Fruit fly (Drosophila melanogaster): ENCODE data around the gene CG42798.

Gene CG42798

dm6 chr3R:17385329-17386019 is 21.0 kb upstream of the CG42798 start (continued):
- TF ChIP-seq Blimp-1 (GFP tag; optimal IDR thresholded peaks at IDR 0.05) = peak; percentile 36
- TF ChIP-seq CG10669 (GFP tag; optimal IDR thresholded peaks at IDR 0.05) = peak; percentile 21
- no peak for TF ChIP-seq Lpt (GFP tag; optimal IDR thresholded peaks at IDR 0.05)
- no peak for TF ChIP-seq fd59A (GFP tag; optimal IDR thresholded peaks at IDR 0.05)
- peak; percentile 65 for TF ChIP-seq Sox102F (GFP tag; optimal IDR thresholded peaks at IDR 0.05)
- peak; percentile 51 for TF ChIP-seq topi (GFP tag; optimal IDR thresholded peaks at IDR 0.05)
- TF ChIP-seq Sox15 (GFP tag; optimal IDR thresholded peaks at IDR 0.05) = no peak
- TF ChIP-seq lz (GFP tag; optimal IDR thresholded peaks at IDR 0.05) = peak; percentile 72
- peak; percentile 33 for TF ChIP-seq Eip75B (GFP tag; optimal IDR thresholded peaks at IDR 0.05)
- no peak for TF ChIP-seq dac (GFP tag; optimal IDR thresholded peaks at IDR 0.05)
- peak; percentile 38 for TF ChIP-seq Sox14 (GFP tag; optimal IDR thresholded peaks at IDR 0.05)
- no peak for TF ChIP-seq CG16779 (tag; optimal IDR thresholded peaks at IDR 0.05)
- peak; percentile 19 for TF ChIP-seq CG6808 (GFP tag; optimal IDR thresholded peaks at IDR 0.05)
- TF ChIP-seq CG3032 (tag; optimal IDR thresholded peaks at IDR 0.05) = peak; percentile 50
- TF ChIP-seq CG10631 (GFP tag; optimal IDR thresholded peaks at IDR 0.05) = peak; percentile 68
- TF ChIP-seq Ets96B (tag; optimal IDR thresholded peaks at IDR 0.05) = peak; percentile 42
- TF ChIP-seq CG6163 (GFP tag; IDR thresholded peaks at IDR 0.05) = peak; percentile 58
- TF ChIP-seq dsx (GFP tag; optimal IDR thresholded peaks at IDR 0.05; ENCODE audit: poor library complexity, severe bottlenecking) = peak; percentile 30
- peak; percentile 43 for TF ChIP-seq Hr39 (GFP tag; optimal IDR thresholded peaks at IDR 0.05)
- TF ChIP-seq CG7368 (GFP tag; optimal IDR thresholded peaks at IDR 0.05) = peak; percentile 47
- TF ChIP-seq CG4318 (GFP tag; optimal IDR thresholded peaks at IDR 0.05) = no peak
- TF ChIP-seq Smox (GFP tag; optimal IDR thresholded peaks at IDR 0.05) = peak; percentile 51
- TF ChIP-seq CG11902 (GFP tag; optimal IDR thresholded peaks at IDR 0.05) = no peak
- TF ChIP-seq CG8119 (GFP tag; IDR thresholded peaks at IDR 0.05) = no peak
- TF ChIP-seq svp (GFP tag) = peak; percentile 79

- peak; percentile 40 for TF ChIP-seq fkh (GFP tag; optimal IDR thresholded peaks at IDR 0.05)
- TF ChIP-seq eg (GFP tag; IDR thresholded peaks at IDR 0.05) = peak; percentile 92
- peak; percentile 89 for TF ChIP-seq CG3919 (GFP tag; optimal IDR thresholded peaks at IDR 0.05)
- TF ChIP-seq salr (GFP tag; optimal IDR thresholded peaks at IDR 0.05) = peak; percentile 49 to 71
- TF ChIP-seq Hr39 (GFP tag; optimal IDR thresholded peaks at IDR 0.05) = peak; percentile 77
- TF ChIP-seq Lpt (GFP tag; optimal IDR thresholded peaks at IDR 0.05) = peak; percentile 63
- TF ChIP-seq CG15336 (GFP tag; IDR thresholded peaks at IDR 0.05) = peak; percentile 87
- peak; percentile 84 for TF ChIP-seq Hr4 (GFP tag; optimal IDR thresholded peaks at IDR 0.05)
- peak; percentile 79 for TF ChIP-seq Gug (GFP tag; IDR thresholded peaks at IDR 0.05)
- TF ChIP-seq pdm3 (GFP tag; optimal IDR thresholded peaks at IDR 0.05) = peak; percentile 77
- TF ChIP-seq Met (GFP tag; optimal IDR thresholded peaks at IDR 0.05) = peak; percentile 71
- peak; percentile 77 for TF ChIP-seq topi (GFP tag; optimal IDR thresholded peaks at IDR 0.05)
- peak; percentile 51 for TF ChIP-seq CG8319 (GFP tag; optimal IDR thresholded peaks at IDR 0.05)
- TF ChIP-seq dsx (GFP tag; optimal IDR thresholded peaks at IDR 0.05; ENCODE audit: poor library complexity, severe bottlenecking) = peak; percentile 58
- peak; percentile 63 for TF ChIP-seq CG7368 (GFP tag; optimal IDR thresholded peaks at IDR 0.05)
- peak; percentile 79 for TF ChIP-seq CG6276 (GFP tag; optimal IDR thresholded peaks at IDR 0.05)
- peak; percentile 81 for TF ChIP-seq CG10631 (GFP tag; optimal IDR thresholded peaks at IDR 0.05)
- TF ChIP-seq achi (GFP tag; optimal IDR thresholded peaks at IDR 0.05) = peak; percentile 76
- peak; percentile 58 for TF ChIP-seq Sox15 (GFP tag; optimal IDR thresholded peaks at IDR 0.05)
- TF ChIP-seq OdsH (GFP tag; optimal IDR thresholded peaks at IDR 0.05) = peak; percentile 79
- peak; percentile 83 for TF ChIP-seq acj6 (GFP tag; optimal IDR thresholded peaks at IDR 0.05)
- peak; percentile 83 for TF ChIP-seq cyc (GFP tag; optimal IDR thresholded peaks at IDR 0.05)
- TF ChIP-seq CG1621 (tag; optimal IDR thresholded peaks at IDR 0.05) = peak; percentile 51
- peak; percentile 73 for TF ChIP-seq Ets96B (tag; optimal IDR thresholded peaks at IDR 0.05)
- TF ChIP-seq dac (GFP tag; optimal IDR thresholded peaks at IDR 0.05) = peak; percentile 54
- peak; percentile 75 for TF ChIP-seq CG6792 (GFP tag; optimal IDR thresholded peaks at IDR 0.05)
- TF ChIP-seq CG10669 (GFP tag; optimal IDR thresholded peaks at IDR 0.05) = peak; percentile 77
- TF ChIP-seq CG31627 (GFP tag; optimal IDR thresholded peaks at IDR 0.05) = peak; percentile 74
- TF ChIP-seq CG4318 (GFP tag; optimal IDR thresholded peaks at IDR 0.05) = peak; percentile 48
- TF ChIP-seq lz (GFP tag; optimal IDR thresholded peaks at IDR 0.05) = peak; percentile 79
- TF ChIP-seq CG11902 (GFP tag; optimal IDR thresholded peaks at IDR 0.05) = peak; percentile 74
- TF ChIP-seq spab (GFP tag; optimal IDR thresholded peaks at IDR 0.05) = peak; percentile 52
- TF ChIP-seq CG3032 (tag; optimal IDR thresholded peaks at IDR 0.05) = peak; percentile 66
- peak; percentile 72 for TF ChIP-seq CG8632 (GFP tag; optimal IDR thresholded peaks at IDR 0.05)
- no peak for TF ChIP-seq Eip93F (GFP tag; optimal IDR thresholded peaks at IDR 0.05)
- peak; percentile 84 for TF ChIP-seq svp (GFP tag)
Measured at dm6 chr3R:17386168-17386819, 20.2 kb upstream of the CG42798 start.
